Fruit fly (Drosophila melanogaster): ENCODE data around the gene Mettl3.

The Mettl3 gene

dm6 chr3R:24025715-24026467, 6.1 kb upstream of the Mettl3 start (continued):
- TF ChIP-seq Sry-δ (GFP tag; optimal IDR thresholded peaks at IDR 0.05): no peak
- peak; percentile 13 for TF ChIP-seq CG10979 (tag; optimal IDR thresholded peaks at IDR 0.05)
- TF ChIP-seq luna (GFP tag; optimal IDR thresholded peaks at IDR 0.05): no peak
- TF ChIP-seq eyg (GFP tag; optimal IDR thresholded peaks at IDR 0.05): no peak
- TF ChIP-seq Camta (GFP tag; optimal IDR thresholded peaks at IDR 0.05): peak; percentile 35
- TF ChIP-seq tio (GFP tag; optimal IDR thresholded peaks at IDR 0.05): peak; percentile 6
- no peak for TF ChIP-seq NC2β (GFP tag; optimal IDR thresholded peaks at IDR 0.05)
- no peak for TF ChIP-seq CG14860 (GFP tag; IDR thresholded peaks at IDR 0.05; ENCODE audit: partially characterized antibody)
- TF ChIP-seq Myb (GFP tag; optimal IDR thresholded peaks at IDR 0.05): no peak
- TF ChIP-seq CG13775 (GFP tag; optimal IDR thresholded peaks at IDR 0.05): no peak
- no peak for TF ChIP-seq gce (GFP tag; IDR thresholded peaks at IDR 0.05)
- no peak for TF ChIP-seq HLHmδ (GFP tag; optimal IDR thresholded peaks at IDR 0.05)
- no peak for TF ChIP-seq Bdp1 (GFP tag; optimal IDR thresholded peaks at IDR 0.05)
- no peak for TF ChIP-seq da (GFP tag; optimal IDR thresholded peaks at IDR 0.05)
- no peak for TF ChIP-seq CG11398 (GFP tag; optimal IDR thresholded peaks at IDR 0.05)
- no peak for TF ChIP-seq fd64A (GFP tag; optimal IDR thresholded peaks at IDR 0.05)
- no peak for TF ChIP-seq usp (GFP tag; optimal IDR thresholded peaks at IDR 0.05)
- TF ChIP-seq sc (optimal IDR thresholded peaks at IDR 0.05): no peak
- TF ChIP-seq sc (GFP tag; optimal IDR thresholded peaks at IDR 0.05): no peak
- no peak for TF ChIP-seq CG6854 (GFP tag; optimal IDR thresholded peaks at IDR 0.05)
- TF ChIP-seq ind (GFP tag; optimal IDR thresholded peaks at IDR 0.05): no peak
- TF ChIP-seq ems (GFP tag; optimal IDR thresholded peaks at IDR 0.05): no peak
- TF ChIP-seq CG30020 (tag; optimal IDR thresholded peaks at IDR 0.05): no peak
- no peak for TF ChIP-seq CG3407 (GFP tag; optimal IDR thresholded peaks at IDR 0.05)
- TF ChIP-seq CG1603 (tag; optimal IDR thresholded peaks at IDR 0.05): peak; percentile 40
- no peak for TF ChIP-seq zen2 (GFP tag; IDR thresholded peaks at IDR 0.05; ENCODE audit: partially characterized antibody)
- TF ChIP-seq Antp (GFP tag; optimal IDR thresholded peaks at IDR 0.05): no peak
- no peak for TF ChIP-seq zf30C (GFP tag; optimal IDR thresholded peaks at IDR 0.05)
- TF ChIP-seq CG17328 (GFP tag; IDR thresholded peaks at IDR 0.05): no peak
- no peak for TF ChIP-seq wek (GFP tag; optimal IDR thresholded peaks at IDR 0.05)
- no peak for TF ChIP-seq Mes4 (GFP tag; optimal IDR thresholded peaks at IDR 0.05)
- TF ChIP-seq Atf6 (GFP tag; IDR thresholded peaks at IDR 0.05): no peak
- peak; percentile 13 for TF ChIP-seq CG17829 (tag; optimal IDR thresholded peaks at IDR 0.05)
- peak; percentile 13 for TF ChIP-seq CG12659 (GFP tag; optimal IDR thresholded peaks at IDR 0.05)
- peak; percentile 28 for TF ChIP-seq CG15269 (tag; optimal IDR thresholded peaks at IDR 0.05)
- peak; percentile 35 for TF ChIP-seq CG4424 (GFP tag; optimal IDR thresholded peaks at IDR 0.05)
- TF ChIP-seq ap (GFP tag; IDR thresholded peaks at IDR 0.05): peak; percentile 25; the same call in 1 of the 2 replicates
- TF ChIP-seq Jarid2 (GFP tag; optimal IDR thresholded peaks at IDR 0.05): no peak
- TF ChIP-seq CG6254 (GFP tag; optimal IDR thresholded peaks at IDR 0.05): no peak
- no peak for TF ChIP-seq CG15073 (GFP tag; optimal IDR thresholded peaks at IDR 0.05)
- no peak for TF ChIP-seq CG30431 (GFP tag; optimal IDR thresholded peaks at IDR 0.05)
- no peak for TF ChIP-seq Oaz (GFP tag; IDR thresholded peaks at IDR 0.05)
- TF ChIP-seq mld (GFP tag; IDR thresholded peaks at IDR 0.05; ENCODE audit: partially characterized antibody): 0 out of 3 replicates have a peak, but pooled peaks have one; percentile 22
- TF ChIP-seq CG18619 (GFP tag; optimal IDR thresholded peaks at IDR 0.05): peak; percentile 13
- TF ChIP-seq tna (GFP tag; IDR thresholded peaks at IDR 0.05; ENCODE audit: partially characterized antibody): no peak
- no peak for TF ChIP-seq CG34224 (GFP tag; IDR thresholded peaks at IDR 0.05; ENCODE audit: partially characterized antibody)
- TF ChIP-seq bcd (GFP tag; optimal IDR thresholded peaks at IDR 0.05): no peak
- peak; percentile 58 for TF ChIP-seq vvl (GFP tag; IDR thresholded peaks at IDR 0.05)
- TF ChIP-seq wor (GFP tag; IDR thresholded peaks at IDR 0.05): no peak
- peak in 1 of 2 experiments; percentile 51 for TF ChIP-seq Pdp1 (GFP tag; optimal IDR thresholded peaks at IDR 0.05)

All from whole organism, embryonic.